Fruit fly (Drosophila melanogaster) whole organism, adult: Measurements from ENCODE around the gene Obp22a.

Experiments
- CG12768 ChIP-seq: fragments of 200-800 bp; sonication (Bioruptor generic); optimal IDR thresholded peaks from 2 replicates; lab custom pipeline; 2017; ENCODE audit warnings: missing biosample characterization, missing genetic modification characterization, mild to moderate bottlenecking, moderate library complexity, missing genetic modification reagents
- CG5204 ChIP-seq: fragments of 200-800 bp; sonication (Bioruptor generic); optimal IDR thresholded peaks from 2 replicates; lab custom pipeline; 2016; ENCODE audit warnings: missing biosample characterization, missing genetic modification characterization
- Crg-1 ChIP-seq: fragments of 200-800 bp; sonication (Bioruptor generic); optimal IDR thresholded peaks from 2 replicates; lab custom pipeline; 2016; ENCODE audit warnings: missing biosample characterization, missing genetic modification characterization
- Hr96 ChIP-seq: fragments of 200-800 bp; sonication (Bioruptor generic); optimal IDR thresholded peaks from 2 replicates; lab custom pipeline; 2016; ENCODE audit warnings: missing biosample characterization, missing genetic modification characterization
- bab1 ChIP-seq: fragments of 200-800 bp; sonication (Bioruptor generic); optimal IDR thresholded peaks from 3 replicates; lab custom pipeline; 2019; ENCODE audit warnings: missing biosample characterization, mild to moderate bottlenecking, missing genetic modification characterization, moderate library complexity
- cic ChIP-seq: fragments of 200-800 bp; sonication (Bioruptor generic); optimal IDR thresholded peaks from 2 replicates; lab custom pipeline; 2017; ENCODE audit warnings: missing biosample characterization, mild to moderate bottlenecking, missing genetic modification characterization, moderate library complexity
- cnc ChIP-seq, 2 experiments: fragments of >200 bp; optimal IDR thresholded peaks; 2 replicates each; lab custom pipeline; 2017
- toe ChIP-seq: fragments of 200-800 bp; sonication (Bioruptor generic); optimal IDR thresholded peaks from 2 replicates; lab custom pipeline; 2016; ENCODE audit warnings: missing biosample characterization, missing genetic modification characterization

DNA sequence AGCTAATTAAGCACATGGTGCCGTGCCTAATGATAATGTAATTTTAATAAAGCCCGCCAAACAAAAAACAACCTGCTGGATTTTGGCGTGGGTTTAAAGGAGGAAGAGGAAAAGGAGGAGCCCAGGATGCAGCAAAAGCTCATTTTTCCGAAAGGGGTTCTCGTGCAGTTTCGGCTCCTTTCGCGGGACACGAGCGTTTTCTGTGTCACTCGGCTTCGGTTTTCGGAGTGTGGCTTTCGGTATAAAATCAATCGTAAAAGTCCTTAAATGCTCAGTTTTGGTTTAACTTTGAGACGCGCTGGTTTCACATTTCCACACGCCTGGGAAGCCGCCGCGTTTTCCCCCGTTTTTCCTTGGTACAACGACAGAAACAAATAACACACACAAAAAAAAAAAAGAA is 19.5 kb upstream of the Obp22a start:
- TF ChIP-seq Hr96 = no peak
- no peak for TF ChIP-seq bab1 (GFP tag; lab: Kevin White, UChicago)
- no peak for TF ChIP-seq CG12768 (GFP tag; lab: Kevin White, UChicago)
- TF ChIP-seq cnc (optimal IDR thresholded peaks at IDR 0.05; lab: Kevin White, UChicago) = no peak
- TF ChIP-seq cic = no peak
- TF ChIP-seq toe = no peak
- TF ChIP-seq CG5204 = no peak
- no peak for TF ChIP-seq Crg-1 (GFP tag; lab: Kevin White, UChicago)
